Fruit fly (Drosophila melanogaster): ENCODE data around the gene mRpL23.

The mRpL23 gene

dm6 chr3L:2417399-2418040 lies 44.0 kb upstream of the mRpL23 start (continued):
- TF ChIP-seq CG7372 (GFP tag; IDR thresholded peaks at IDR 0.05) (0 out of 2 replicates have a peak, but pooled peaks have one; percentile 28), CG6175 (GFP tag; IDR thresholded peaks at IDR 0.05) (no peak), mirr (GFP tag; optimal IDR thresholded peaks at IDR 0.05) (no peak), CG31365 (tag; optimal IDR thresholded peaks at IDR 0.05) (no peak), B-H1 (GFP tag; IDR thresholded peaks at IDR 0.05) (peak; percentile 35; the same call in 1 of the 3 replicates), ranshi (GFP tag; IDR thresholded peaks at IDR 0.05) (peak; percentile 33; the same call in 1 of the 2 replicates), tin (GFP tag; optimal IDR thresholded peaks at IDR 0.05) (peak; percentile 57), Sin3A (optimal IDR thresholded peaks at IDR 0.05) (no peak), CG4617 (GFP tag; optimal IDR thresholded peaks at IDR 0.05; ENCODE audit: borderline replicate concordance) (peak; percentile 3), Trl (optimal IDR thresholded peaks at IDR 0.05) (no peak), Trl (GFP tag; optimal IDR thresholded peaks at IDR 0.05) (no peak), da (GFP tag; optimal IDR thresholded peaks at IDR 0.05) (no peak), nau (GFP tag; optimal IDR thresholded peaks at IDR 0.05) (peak; percentile 73), trem (tag; optimal IDR thresholded peaks at IDR 0.05) (peak; percentile 44), ken (GFP tag; IDR thresholded peaks at IDR 0.05) (0 out of 3 replicates have a peak, but pooled peaks have one; percentile 16), tll (GFP tag; optimal IDR thresholded peaks at IDR 0.05) (no peak), CG8290 (GFP tag; optimal IDR thresholded peaks at IDR 0.05) (no peak), CG8290 (tag; optimal IDR thresholded peaks at IDR 0.05) (peak in 1 of 2 experiments; percentile 3), CG14441 (GFP tag; IDR thresholded peaks at IDR 0.05) (peak; percentile 58), CG4328 (GFP tag; optimal IDR thresholded peaks at IDR 0.05) (peak; percentile 76), NC2α (GFP tag; optimal IDR thresholded peaks at IDR 0.05) (no peak), CG10147 (GFP tag; optimal IDR thresholded peaks at IDR 0.05) (peak; percentile 83), row (GFP tag; IDR thresholded peaks at IDR 0.05) (peak; percentile 73), bsh (GFP tag; optimal IDR thresholded peaks at IDR 0.05) (peak; percentile 65 to 93), CG33213 (GFP tag; optimal IDR thresholded peaks at IDR 0.05) (no peak), cato (GFP tag; optimal IDR thresholded peaks at IDR 0.05; ENCODE audit: borderline replicate concordance) (peak; percentile 34), CG1602 (GFP tag; optimal IDR thresholded peaks at IDR 0.05) (peak; percentile 65), Spps (tag; optimal IDR thresholded peaks at IDR 0.05) (peak; percentile 16), CG8359 (GFP tag; optimal IDR thresholded peaks at IDR 0.05; ENCODE audit: borderline replicate concordance) (peak; percentile 51), Asciz (GFP tag; optimal IDR thresholded peaks at IDR 0.05) (peak; percentile 60), CG34376 (GFP tag; optimal IDR thresholded peaks at IDR 0.05) (no peak), CG16813 (GFP tag; IDR thresholded peaks at IDR 0.05; ENCODE audit: partially characterized antibody) (no peak), CG12744 (GFP tag; optimal IDR thresholded peaks at IDR 0.05) (no peak), CoRest (tag; optimal IDR thresholded peaks at IDR 0.05) (peak; percentile 90), sima (GFP tag; optimal IDR thresholded peaks at IDR 0.05) (no peak), CG5245 (GFP tag; optimal IDR thresholded peaks at IDR 0.05) (peak; percentile 9), inv (GFP tag; IDR thresholded peaks at IDR 0.05; ENCODE audit: partially characterized antibody) (no peak), CG30403 (GFP tag; optimal IDR thresholded peaks at IDR 0.05) (peak; percentile 78), vnd (GFP tag; IDR thresholded peaks at IDR 0.05; ENCODE audit: partially characterized antibody) (no peak), pb (GFP tag; optimal IDR thresholded peaks at IDR 0.05) (no peak), CG3726 (GFP tag; IDR thresholded peaks at IDR 0.05) (no peak), CG15269 (tag; optimal IDR thresholded peaks at IDR 0.05) (peak; percentile 84), CG15479 (GFP tag; optimal IDR thresholded peaks at IDR 0.05) (no peak), Optix (GFP tag; IDR thresholded peaks at IDR 0.05) (no peak), kay (GFP tag; optimal IDR thresholded peaks at IDR 0.05) (peak; percentile 43), luna (GFP tag; optimal IDR thresholded peaks at IDR 0.05) (no peak), Mad (GFP tag; optimal IDR thresholded peaks at IDR 0.05) (no peak)

Data from whole organism, embryonic.